Worm (Caenorhabditis elegans): ENCODE data around the gene str-199.

DNA sequence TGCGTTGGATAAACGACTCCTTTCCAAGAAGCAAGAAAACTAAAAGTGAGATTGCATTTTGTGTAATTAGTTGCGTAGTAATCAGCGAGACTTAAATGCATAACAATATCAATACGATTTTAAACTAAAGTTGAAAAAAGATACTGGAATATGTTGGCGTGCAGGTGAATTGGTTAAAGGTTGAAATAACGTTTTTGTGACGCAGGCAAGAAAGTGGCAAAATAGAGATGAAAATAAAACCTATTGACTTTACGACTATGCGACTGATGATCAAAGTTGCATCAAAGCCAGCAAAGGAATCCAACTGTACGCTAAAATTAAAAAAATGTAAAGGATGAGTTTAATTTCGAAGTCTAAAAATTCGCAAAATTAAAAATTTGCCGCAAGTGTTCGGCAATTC lies 24.9 kb downstream of the str-199 start, which contains the start of gene srh-102:
- TF ChIP-seq fkh-10 (GFP tag; optimal IDR thresholded peaks at IDR 0.05) (no peak), elt-2 (tag; optimal IDR thresholded peaks at IDR 0.05) (no peak), ceh-9 (tag; optimal IDR thresholded peaks at IDR 0.05) (no peak), eyg-1 (tag; optimal IDR thresholded peaks at IDR 0.05) (no peak), ets-4 (tag; optimal IDR thresholded peaks at IDR 0.05) (no peak), hlh-6 (tag; optimal IDR thresholded peaks at IDR 0.05) (no peak), unc-3 (GFP tag; conservative IDR thresholded peaks at IDR 0.05) (no peak), unc-3 (tag; optimal IDR thresholded peaks at IDR 0.05) (no peak), nhr-11 (tag; optimal IDR thresholded peaks at IDR 0.05) (no peak), sox-4 (tag; optimal IDR thresholded peaks at IDR 0.05) (no peak), pag-3 (tag; optimal IDR thresholded peaks at IDR 0.05; ENCODE audit: borderline replicate concordance) (no peak), ceh-6 (GFP tag; optimal IDR thresholded peaks at IDR 0.05) (no peak)

Measured in whole organism, late embryonic.